Worm (Caenorhabditis elegans) whole organism, L4 larva: ENCODE data around the gene cku-80.

Source experiments
- aly-2 ChIP-seq: sonication (generic microtip); optimal IDR thresholded peaks from 2 replicates; lab custom pipeline; 2018; ENCODE audit warnings: missing biosample characterization, missing genetic modification characterization
- ceh-82 ChIP-seq: sonication (generic microtip); optimal IDR thresholded peaks from 2 replicates; lab custom pipeline; 2017; ENCODE audit warnings: missing biosample characterization, missing genetic modification characterization
- lin-38 ChIP-seq: fragments of 200-800 bp; sonication (Bioruptor generic); IDR thresholded peaks from 2 replicates; pipeline ENCODE4 v1.3.6; 2022; ENCODE audit warnings: missing genetic modification reagents, missing genetic modification characterization, missing compliant biosample characterization
- rbr-2 ChIP-seq: sonication (generic microtip); optimal IDR thresholded peaks from 2 replicates; lab custom pipeline; 2016; ENCODE audit warnings: missing genotype, missing genetic modification characterization, missing compliant biosample characterization
- skn-1 ChIP-seq: fragments of 150-350 bp; optimal IDR thresholded peaks from 2 replicates; lab custom pipeline; 2014; ENCODE audit warnings: missing biosample characterization, missing genetic modification characterization

ce11 chrIII:4397115-4397514 is 22.5 kb upstream of the cku-80 start, which contains the start of gene R07E5.5:
- TF ChIP-seq rbr-2 (tag; lab: Kevin White, UChicago): no peak
- no peak for TF ChIP-seq ceh-82 (tag; lab: Kevin White, UChicago)
- no peak for TF ChIP-seq lin-38
- no peak for TF ChIP-seq aly-2
- no peak for TF ChIP-seq skn-1
